Worm (Caenorhabditis elegans) whole organism, midembryonic: ENCODE measurements around the gene ifp-1.

Experiments
- T22C8.4 ChIP-seq: fragments of 200-800 bp; sonication (Bioruptor generic); IDR thresholded peaks from 2 replicates; pipeline ENCODE4 v1.3.6; 2022; ENCODE audit warnings: missing genetic modification characterization, missing compliant biosample characterization
- cog-1 ChIP-seq: sonication (generic microtip); optimal IDR thresholded peaks from 2 replicates; lab custom pipeline; 2016; ENCODE audit warnings: missing genetic modification characterization, missing compliant biosample characterization
- flt-1 ChIP-seq: fragments of 200-800 bp; sonication (Bioruptor generic); IDR thresholded peaks from 2 replicates; pipeline ENCODE4 v1.3.6; 2022; ENCODE audit warnings: missing genetic modification characterization, missing compliant biosample characterization
- klf-2 ChIP-seq: fragments of 200-800 bp; sonication (Bioruptor generic); conservative IDR thresholded peaks from 2 replicates; pipeline ENCODE4 v1.3.6; 2022; ENCODE audit warnings: missing genetic modification reagents, missing genetic modification characterization, missing compliant biosample characterization
- med-1 ChIP-seq: sonication (generic microtip); optimal IDR thresholded peaks from 2 replicates; lab custom pipeline; 2017; ENCODE audit warnings: missing genetic modification characterization, mild to moderate bottlenecking, missing compliant biosample characterization, antibody characterized with exemption, missing genetic modification reagents; ENCODE audit not compliant: insufficient read depth
- ref-1 ChIP-seq: fragments of 200-800 bp; sonication (Bioruptor generic); conservative IDR thresholded peaks from 2 replicates; pipeline ENCODE4 v1.3.6; 2022; ENCODE audit warnings: missing genetic modification reagents, missing genetic modification characterization, missing compliant biosample characterization
- tab-1 ChIP-seq: fragments of 200-800 bp; sonication (Bioruptor generic); IDR thresholded peaks from 2 replicates; pipeline ENCODE4 v1.3.6; 2022; ENCODE audit warnings: missing genetic modification characterization, missing compliant biosample characterization
- ztf-23 ChIP-seq: fragments of 200-800 bp; sonication (Bioruptor generic); IDR thresholded peaks from 2 replicates; pipeline ENCODE4 v1.3.6; 2022; ENCODE audit warnings: missing genetic modification reagents, missing genetic modification characterization, missing compliant biosample characterization
- ztf-29 ChIP-seq: fragments of 200-800 bp; sonication (Bioruptor generic); IDR thresholded peaks from 2 replicates; pipeline ENCODE4 v1.3.6; 2022; ENCODE audit warnings: missing genetic modification reagents, missing genetic modification characterization, missing compliant biosample characterization

ifp-1 gene

ce11 chrX:9637700-9638099 lies 42.3 kb downstream of the ifp-1 start:
- TF ChIP-seq T22C8.4 (GFP tag; lab: Robert Waterston, UW) (peak; percentile 92), ztf-29 (peak; percentile 74), ref-1 (GFP tag; lab: Robert Waterston, UW) (peak; percentile 86), cog-1 (peak; percentile 79), tab-1 (GFP tag; lab: Robert Waterston, UW) (peak; percentile 96), ztf-23 (GFP tag; lab: Robert Waterston, UW) (peak; percentile 94), klf-2 (GFP tag; lab: Robert Waterston, UW) (peak; percentile 81), med-1 (GFP tag; lab: Kevin White, UChicago) (peak; percentile 77), flt-1 (GFP tag; lab: Robert Waterston, UW) (peak; percentile 97)

- TF ChIP-seq flt-1 (GFP tag; lab: Robert Waterston, UW) = 0 out of 2 replicates have a peak, but pooled peaks have one; percentile 50
- TF ChIP-seq klf-2 (GFP tag; lab: Robert Waterston, UW) = no peak
- TF ChIP-seq tab-1 (GFP tag; lab: Robert Waterston, UW) = no peak
- TF ChIP-seq med-1 (GFP tag; lab: Kevin White, UChicago) = no peak
- 0 out of 2 replicates have a peak, but pooled peaks have one; percentile 15 for TF ChIP-seq ztf-23 (GFP tag; lab: Robert Waterston, UW)
Measured at ce11 chrX:9637137-9637536, 42.8 kb downstream of the ifp-1 start.

ce11 chrX:9635376-9635775 lies 44.6 kb downstream of the ifp-1 start, which contains the start of gene F34H10.5:
F34H10.5 (plus strand) TSS chrX:9635676.
- TF ChIP-seq klf-2 (GFP tag; lab: Robert Waterston, UW) = no peak
- TF ChIP-seq ztf-23 (GFP tag; lab: Robert Waterston, UW) = no peak
- no peak for TF ChIP-seq ztf-29
- no peak for TF ChIP-seq tab-1 (GFP tag; lab: Robert Waterston, UW)
- no peak for TF ChIP-seq ref-1 (GFP tag; lab: Robert Waterston, UW)
- no peak for TF ChIP-seq cog-1
- no peak for TF ChIP-seq T22C8.4 (GFP tag; lab: Robert Waterston, UW)
- no peak for TF ChIP-seq med-1 (GFP tag; lab: Kevin White, UChicago)
- no peak for TF ChIP-seq flt-1 (GFP tag; lab: Robert Waterston, UW)

ce11 chrX:9634925-9635324 lies 45.0 kb downstream of the ifp-1 start, which contains the start of gene F34H10.3:
F34H10.3 (minus strand) TSS chrX:9635025.
- TF ChIP-seq ztf-23 (GFP tag; lab: Robert Waterston, UW) (no peak), T22C8.4 (GFP tag; lab: Robert Waterston, UW) (no peak), flt-1 (GFP tag; lab: Robert Waterston, UW) (no peak), ref-1 (GFP tag; lab: Robert Waterston, UW) (no peak), klf-2 (GFP tag; lab: Robert Waterston, UW) (no peak), ztf-29 (no peak), med-1 (GFP tag; lab: Kevin White, UChicago) (no peak)

ce11 chrX:9629552-9629951 lies 50.4 kb downstream of the ifp-1 start:
- TF ChIP-seq T22C8.4 (GFP tag; lab: Robert Waterston, UW) (no peak), med-1 (GFP tag; lab: Kevin White, UChicago) (no peak), ztf-29 (no peak), ztf-23 (GFP tag; lab: Robert Waterston, UW) (no peak), ref-1 (GFP tag; lab: Robert Waterston, UW) (no peak), klf-2 (GFP tag; lab: Robert Waterston, UW) (no peak), flt-1 (GFP tag; lab: Robert Waterston, UW) (no peak), cog-1 (no peak), tab-1 (GFP tag; lab: Robert Waterston, UW) (no peak)

- 0 out of 2 replicates have a peak, but pooled peaks have one; percentile 27 for TF ChIP-seq tab-1 (GFP tag; lab: Robert Waterston, UW)
Measured at ce11 chrX:9627164-9627563, 52.8 kb downstream of the ifp-1 start.
